In the genomic region with DNA sequence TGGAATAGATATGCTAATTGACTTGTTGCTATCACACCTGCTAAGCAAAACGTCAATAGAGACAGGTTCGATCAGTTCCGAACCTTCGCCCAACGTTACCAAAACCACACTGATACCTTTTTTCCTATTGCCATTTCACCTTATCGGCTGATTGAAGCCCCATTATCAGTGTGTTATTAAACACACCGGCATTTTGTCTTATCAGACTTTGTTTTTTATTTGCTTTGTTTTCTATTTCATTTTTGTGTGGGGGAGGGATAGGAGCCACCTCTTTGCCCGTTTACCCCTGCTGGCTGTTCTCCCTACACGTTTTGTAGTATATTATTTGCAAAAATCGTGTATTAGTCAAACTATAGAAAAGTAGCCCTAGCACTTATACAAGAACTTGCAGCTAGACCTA, we compare ENCODE assay signal across 4 fruit fly cellular contexts.
A peak's percentile ranks its signal among the peaks of the same experiment; 100 is the strongest.
TF ChIP-seq lines count a peak whose summit lies in the region.

No protein-coding gene starts in this region.

- TF ChIP-seq CTCF in whole organism, embryonic (GFP tag; optimal IDR thresholded peaks at IDR 0.05; lab: Kevin White, UChicago): no peak

TF ChIP-seq in whole organism, adult, 20 proteins besides CTCF, POLR2A, EP300 and RAD21:
- TF ChIP-seq tj (GFP tag; optimal IDR thresholded peaks at IDR 0.05; lab: Kevin White, UChicago) (peak; percentile 43), CG14711 (tag; optimal IDR thresholded peaks at IDR 0.05; lab: Kevin White, UChicago) (no peak), Hr96 (GFP tag; optimal IDR thresholded peaks at IDR 0.05; lab: Kevin White, UChicago) (peak; percentile 59), kay (GFP tag; lab: Kevin White, UChicago; ENCODE audit: borderline replicate concordance) (peak; percentile 49), cic (GFP tag; optimal IDR thresholded peaks at IDR 0.05; lab: Kevin White, UChicago) (peak; percentile 96), CG33017 (tag; optimal IDR thresholded peaks at IDR 0.05; lab: Kevin White, UChicago) (peak; percentile 69), CG7101 (tag; optimal IDR thresholded peaks at IDR 0.05; lab: Kevin White, UChicago) (peak; percentile 55), CG5204 (GFP tag; optimal IDR thresholded peaks at IDR 0.05; lab: Kevin White, UChicago) (peak; percentile 16), Mnt (GFP tag; optimal IDR thresholded peaks at IDR 0.05; lab: Kevin White, UChicago) (peak; percentile 84), CG11617 (GFP tag; optimal IDR thresholded peaks at IDR 0.05; lab: Kevin White, UChicago) (peak; percentile 70), CG1620 (GFP tag; optimal IDR thresholded peaks at IDR 0.05; lab: Kevin White, UChicago) (no peak), CG7045 (GFP tag; optimal IDR thresholded peaks at IDR 0.05; lab: Kevin White, UChicago) (peak; percentile 55), bab1 (GFP tag; optimal IDR thresholded peaks at IDR 0.05; lab: Kevin White, UChicago) (no peak), CG12768 (GFP tag; optimal IDR thresholded peaks at IDR 0.05; lab: Kevin White, UChicago) (peak; percentile 81), Clk (GFP tag; optimal IDR thresholded peaks at IDR 0.05; lab: Kevin White, UChicago) (no peak), pad (GFP tag; optimal IDR thresholded peaks at IDR 0.05; lab: Kevin White, UChicago) (no peak), cnc (optimal IDR thresholded peaks at IDR 0.05; lab: Kevin White, UChicago) (no peak), ovo (GFP tag; optimal IDR thresholded peaks at IDR 0.05; lab: Kevin White, UChicago) (peak; percentile 39), Crg-1 (GFP tag; optimal IDR thresholded peaks at IDR 0.05; lab: Kevin White, UChicago) (no peak), toe (GFP tag; optimal IDR thresholded peaks at IDR 0.05; lab: Kevin White, UChicago) (no peak)

TF ChIP-seq in whole organism, embryonic, 481 proteins besides CTCF, POLR2A, EP300 and RAD21:
- TF ChIP-seq B-H2 (GFP tag; optimal IDR thresholded peaks at IDR 0.05; lab: Kevin White, UChicago): peak; percentile 4
- TF ChIP-seq exex (tag; optimal IDR thresholded peaks at IDR 0.05; lab: Kevin White, UChicago): peak; percentile 87
- peak; percentile 30 for TF ChIP-seq BtbVII (GFP tag; optimal IDR thresholded peaks at IDR 0.05; lab: Kevin White, UChicago)
- TF ChIP-seq Ets65A (GFP tag; lab: Kevin White, UChicago): no peak
- no peak for TF ChIP-seq tup (GFP tag; optimal IDR thresholded peaks at IDR 0.05; lab: Kevin White, UChicago)
- TF ChIP-seq caup (GFP tag; optimal IDR thresholded peaks at IDR 0.05; lab: Kevin White, UChicago; ENCODE audit: severe bottlenecking): peak; percentile 39
- peak; percentile 67 for TF ChIP-seq cwo (GFP tag; optimal IDR thresholded peaks at IDR 0.05; lab: Kevin White, UChicago)
- peak; percentile 3 for TF ChIP-seq CG34376 (GFP tag; optimal IDR thresholded peaks at IDR 0.05; lab: Kevin White, UChicago)
- peak; percentile 77 for TF ChIP-seq crol (GFP tag; IDR thresholded peaks at IDR 0.05; lab: Robert Waterston, UW)
- TF ChIP-seq CG14441 (GFP tag; IDR thresholded peaks at IDR 0.05; lab: Robert Waterston, UW): 0 out of 2 replicates have a peak, but pooled peaks have one; percentile 13
- TF ChIP-seq GATAe (GFP tag; conservative IDR thresholded peaks at IDR 0.05; lab: Robert Waterston, UW): peak; percentile 92
- TF ChIP-seq rib (GFP tag; IDR thresholded peaks at IDR 0.05; lab: Robert Waterston, UW): peak; percentile 30; the same call in 1 of the 2 replicates
- peak; percentile 42 for TF ChIP-seq CG10543 (GFP tag; optimal IDR thresholded peaks at IDR 0.05; lab: Kevin White, UChicago)
- peak; percentile 87 for TF ChIP-seq mirr (GFP tag; optimal IDR thresholded peaks at IDR 0.05; lab: Kevin White, UChicago)
- peak; percentile 74 for TF ChIP-seq lab (GFP tag; optimal IDR thresholded peaks at IDR 0.05; lab: Kevin White, UChicago)
- no peak for TF ChIP-seq Atf-2 (GFP tag; optimal IDR thresholded peaks at IDR 0.05; lab: Kevin White, UChicago)
- TF ChIP-seq sug (tag; optimal IDR thresholded peaks at IDR 0.05; lab: Kevin White, UChicago): peak; percentile 61
- TF ChIP-seq HmgZ (tag; optimal IDR thresholded peaks at IDR 0.05; lab: Kevin White, UChicago): peak; percentile 41
- no peak for TF ChIP-seq ranshi (GFP tag; IDR thresholded peaks at IDR 0.05; lab: Robert Waterston, UW)
- 0 out of 3 replicates have a peak, but pooled peaks have one; percentile 11 for TF ChIP-seq CG3726 (GFP tag; IDR thresholded peaks at IDR 0.05; lab: Robert Waterston, UW)
- peak; percentile 60 for TF ChIP-seq grn (GFP tag; optimal IDR thresholded peaks at IDR 0.05; lab: Kevin White, UChicago)
- no peak for TF ChIP-seq tgo (GFP tag; IDR thresholded peaks at IDR 0.05; lab: Robert Waterston, UW)

TF ChIP-seq in whole organism, prepupa, 60 proteins besides CTCF, POLR2A, EP300 and RAD21:
- TF ChIP-seq CG34406 (GFP tag; optimal IDR thresholded peaks at IDR 0.05; lab: Kevin White, UChicago) (no peak), CG6163 (GFP tag; IDR thresholded peaks at IDR 0.05; lab: Robert Waterston, UW) (no peak), dsx (GFP tag; optimal IDR thresholded peaks at IDR 0.05; lab: Kevin White, UChicago; ENCODE audit: poor library complexity, severe bottlenecking) (no peak), achi (GFP tag; optimal IDR thresholded peaks at IDR 0.05; lab: Kevin White, UChicago) (no peak), Sox14 (GFP tag; optimal IDR thresholded peaks at IDR 0.05; lab: Kevin White, UChicago) (peak; percentile 38), fkh (GFP tag; optimal IDR thresholded peaks at IDR 0.05; lab: Kevin White, UChicago) (peak; percentile 61), dac (GFP tag; optimal IDR thresholded peaks at IDR 0.05; lab: Kevin White, UChicago) (no peak), vri (GFP tag; optimal IDR thresholded peaks at IDR 0.05; lab: Kevin White, UChicago) (peak; percentile 96), esn (GFP tag; optimal IDR thresholded peaks at IDR 0.05; lab: Kevin White, UChicago) (no peak)

TF ChIP-seq in whole organism, wandering third instar larva, 38 proteins besides CTCF, POLR2A, EP300 and RAD21:
- peak; percentile 98 for TF ChIP-seq jim (GFP tag; optimal IDR thresholded peaks at IDR 0.05; lab: Kevin White, UChicago)
- no peak for TF ChIP-seq lola (GFP tag; optimal IDR thresholded peaks at IDR 0.05; lab: Kevin White, UChicago)
- TF ChIP-seq sv (GFP tag; optimal IDR thresholded peaks at IDR 0.05; lab: Kevin White, UChicago): no peak
- peak; percentile 43 for TF ChIP-seq Sp1 (GFP tag; optimal IDR thresholded peaks at IDR 0.05; lab: Kevin White, UChicago)
- peak; percentile 13 for TF ChIP-seq CrebA (GFP tag; optimal IDR thresholded peaks at IDR 0.05; lab: Kevin White, UChicago; ENCODE audit: borderline replicate concordance)
- no peak for TF ChIP-seq foxo (GFP tag; optimal IDR thresholded peaks at IDR 0.05; lab: Kevin White, UChicago)
- TF ChIP-seq N (GFP tag; optimal IDR thresholded peaks at IDR 0.05; lab: Kevin White, UChicago): no peak
- peak; percentile 31 for TF ChIP-seq psq (GFP tag; optimal IDR thresholded peaks at IDR 0.05; lab: Kevin White, UChicago)
- TF ChIP-seq CG9705 (GFP tag; optimal IDR thresholded peaks at IDR 0.05; lab: Kevin White, UChicago): no peak
- TF ChIP-seq Myc (optimal IDR thresholded peaks at IDR 0.05; lab: Kevin White, UChicago): no peak
- peak; percentile 47 for TF ChIP-seq br (GFP tag; optimal IDR thresholded peaks at IDR 0.05; lab: Kevin White, UChicago)
- no peak for TF ChIP-seq GATAd (GFP tag; optimal IDR thresholded peaks at IDR 0.05; lab: Kevin White, UChicago)
- no peak for TF ChIP-seq Hnf4 (GFP tag; optimal IDR thresholded peaks at IDR 0.05; lab: Kevin White, UChicago)
- TF ChIP-seq Mio (GFP tag; optimal IDR thresholded peaks at IDR 0.05; lab: Kevin White, UChicago): no peak
- no peak for TF ChIP-seq Hr83 (GFP tag; optimal IDR thresholded peaks at IDR 0.05; lab: Kevin White, UChicago; ENCODE audit: poor library complexity, severe bottlenecking)
- TF ChIP-seq OdsH (GFP tag; optimal IDR thresholded peaks at IDR 0.05; lab: Kevin White, UChicago): no peak
- no peak for TF ChIP-seq HLH106 (tag; optimal IDR thresholded peaks at IDR 0.05; lab: Kevin White, UChicago)
- TF ChIP-seq fru (GFP tag; optimal IDR thresholded peaks at IDR 0.05; lab: Kevin White, UChicago): peak; percentile 19
- no peak for TF ChIP-seq Dfd (GFP tag; optimal IDR thresholded peaks at IDR 0.05; lab: Kevin White, UChicago)
- peak; percentile 2 for TF ChIP-seq h (GFP tag; optimal IDR thresholded peaks at IDR 0.05; lab: Kevin White, UChicago)
- TF ChIP-seq woc (GFP tag; optimal IDR thresholded peaks at IDR 0.05; lab: Kevin White, UChicago): no peak
- TF ChIP-seq CG32264 (GFP tag; optimal IDR thresholded peaks at IDR 0.05; lab: Kevin White, UChicago): no peak
- no peak for TF ChIP-seq usp (GFP tag; optimal IDR thresholded peaks at IDR 0.05; lab: Kevin White, UChicago)
- TF ChIP-seq Rel (GFP tag; optimal IDR thresholded peaks at IDR 0.05; lab: Kevin White, UChicago): no peak
- peak; percentile 36 for TF ChIP-seq Rel (tag; optimal IDR thresholded peaks at IDR 0.05; lab: Kevin White, UChicago)
